Fruit fly (Drosophila melanogaster) whole organism, embryonic: ENCODE results near the gene numb.

ENCODE experiments used
- Aef1 ChIP-seq: fragments of 200-800 bp; sonication (Bioruptor generic); IDR thresholded peaks from 3 replicates; pipeline ENCODE4 v1.3.6; 2022; ENCODE audit warnings: missing biosample characterization, missing genetic modification characterization
- Atf-2 ChIP-seq: fragments of 200-800 bp; sonication (Bioruptor generic); optimal IDR thresholded peaks from 2 replicates; lab custom pipeline; 2016; ENCODE audit warnings: missing biosample characterization, missing genetic modification characterization
- Awh ChIP-seq: fragments of 200-800 bp; sonication (Bioruptor generic); IDR thresholded peaks from 2 replicates; pipeline ENCODE4, ENCODE4 v1.3.6; 2022; ENCODE audit warnings: missing biosample characterization, missing genetic modification characterization
- C15 ChIP-seq: fragments of 200-800 bp; sonication (Bioruptor generic); IDR thresholded peaks from 3 replicates; pipeline ENCODE4 v1.3.6; 2022; ENCODE audit warnings: missing biosample characterization, missing genetic modification characterization
- CG10366 ChIP-seq: fragments of 200-800 bp; sonication (Bioruptor generic); IDR thresholded peaks from 2 replicates; pipeline ENCODE4 v1.3.6; 2022; ENCODE audit warnings: missing biosample characterization, missing genetic modification characterization
- CG10462 ChIP-seq: fragments of 200-800 bp; sonication (Bioruptor generic); optimal IDR thresholded peaks from 2 replicates; lab custom pipeline; 2016; ENCODE audit warnings: missing biosample characterization, missing genetic modification characterization
- CG10543 ChIP-seq: fragments of 200-800 bp; sonication (Bioruptor generic); optimal IDR thresholded peaks from 3 replicates; lab custom pipeline; 2017; ENCODE audit warnings: missing biosample characterization, mild to moderate bottlenecking, missing genetic modification characterization, moderate library complexity
- CG11560 ChIP-seq: fragments of 200-800 bp; sonication (Bioruptor generic); IDR thresholded peaks from 3 replicates; pipeline ENCODE4 v1.3.6; 2022; ENCODE audit warnings: missing biosample characterization, missing genetic modification characterization
- CG12236 ChIP-seq: fragments of 200-800 bp; sonication (Bioruptor generic); optimal IDR thresholded peaks from 2 replicates; lab custom pipeline; 2016; ENCODE audit warnings: missing biosample characterization, missing genetic modification characterization
- CG15601 ChIP-seq: fragments of 200-800 bp; sonication (Bioruptor generic); optimal IDR thresholded peaks from 3 replicates; lab custom pipeline; 2019; ENCODE audit warnings: missing biosample characterization, mild to moderate bottlenecking, missing genetic modification characterization, moderate library complexity
- CG1602 ChIP-seq: fragments of 200-800 bp; sonication (Bioruptor generic); optimal IDR thresholded peaks from 3 replicates; lab custom pipeline; 2016; ENCODE audit warnings: missing biosample characterization, missing genetic modification characterization
- CG17829 ChIP-seq: fragments of 200-800 bp; optimal IDR thresholded peaks from 2 replicates; lab custom pipeline; 2019; ENCODE audit warnings: missing biosample characterization, mild to moderate bottlenecking, missing genetic modification characterization, moderate library complexity
- CG1792 ChIP-seq: fragments of 200-800 bp; sonication (Bioruptor generic); optimal IDR thresholded peaks from 2 replicates; lab custom pipeline; 2016; ENCODE audit warnings: missing biosample characterization, missing genetic modification characterization
- CG2129 ChIP-seq: fragments of 200-800 bp; sonication (Bioruptor generic); IDR thresholded peaks from 2 replicates; pipeline ENCODE4 v1.3.6; 2022; ENCODE audit warnings: missing biosample characterization, missing genetic modification characterization; ENCODE audit not compliant: partially characterized antibody
- CG2712 ChIP-seq: fragments of 200-800 bp; optimal IDR thresholded peaks from 3 replicates; lab custom pipeline; 2019; ENCODE audit warnings: missing biosample characterization, mild to moderate bottlenecking, missing genetic modification characterization, moderate library complexity
- CG4282 ChIP-seq: fragments of 200-800 bp; sonication (Bioruptor generic); optimal IDR thresholded peaks from 2 replicates; lab custom pipeline; 2016; ENCODE audit warnings: missing biosample characterization, missing genetic modification characterization
- CG4707 ChIP-seq: fragments of 200-800 bp; sonication (Bioruptor generic); optimal IDR thresholded peaks from 2 replicates; lab custom pipeline; 2018; ENCODE audit warnings: missing biosample characterization, mild to moderate bottlenecking, missing genetic modification characterization, moderate library complexity
- CG4820 ChIP-seq: fragments of 200-800 bp; sonication (Bioruptor generic); optimal IDR thresholded peaks from 3 replicates; lab custom pipeline; 2016; ENCODE audit warnings: missing biosample characterization, missing genetic modification characterization
- CG7556 ChIP-seq: fragments of 200-800 bp; sonication (Bioruptor generic); optimal IDR thresholded peaks from 2 replicates; lab custom pipeline; 2017; ENCODE audit warnings: missing biosample characterization, mild to moderate bottlenecking, missing genetic modification characterization
- CG9817 ChIP-seq: fragments of 200-800 bp; sonication (Bioruptor generic); optimal IDR thresholded peaks from 2 replicates; lab custom pipeline; 2018; ENCODE audit warnings: missing biosample characterization, mild to moderate bottlenecking, missing genetic modification characterization, moderate library complexity
- CG9932 ChIP-seq: fragments of 200-800 bp; sonication (Bioruptor generic); IDR thresholded peaks from 2 replicates; pipeline ENCODE4 v1.3.6; 2022; ENCODE audit warnings: missing biosample characterization, missing genetic modification characterization
- D19A ChIP-seq: fragments of 200-800 bp; optimal IDR thresholded peaks from 3 replicates; lab custom pipeline; 2019; ENCODE audit warnings: missing biosample characterization, mild to moderate bottlenecking, missing genetic modification characterization, moderate library complexity
- Dip3 ChIP-seq: fragments of 200-800 bp; sonication (Bioruptor generic); optimal IDR thresholded peaks from 3 replicates; lab custom pipeline; 2016; ENCODE audit warnings: missing biosample characterization, missing genetic modification characterization
- Elba2 ChIP-seq: fragments of 200-800 bp; sonication (Bioruptor generic); optimal IDR thresholded peaks from 3 replicates; lab custom pipeline; 2016; ENCODE audit warnings: missing biosample characterization, missing genetic modification characterization
- Hey ChIP-seq: fragments of 200-800 bp; sonication (Bioruptor generic); optimal IDR thresholded peaks from 3 replicates; lab custom pipeline; 2018; ENCODE audit warnings: missing biosample characterization, mild to moderate bottlenecking, missing genetic modification characterization
- Hsf ChIP-seq: fragments of 200-800 bp; sonication (Bioruptor generic); optimal IDR thresholded peaks from 3 replicates; lab custom pipeline; 2016; ENCODE audit warnings: missing biosample characterization, missing genetic modification characterization
- Lhr ChIP-seq: fragments of 200-800 bp; sonication (Bioruptor generic); optimal IDR thresholded peaks from 3 replicates; lab custom pipeline; 2017; ENCODE audit warnings: mild to moderate bottlenecking, missing biosample characterization, missing genetic modification reagents, missing genetic modification characterization
- Lpt ChIP-seq: fragments of >200 bp; optimal IDR thresholded peaks from 2 replicates; lab custom pipeline; 2018; ENCODE audit warnings: missing biosample characterization, missing genetic modification characterization
- NC2α ChIP-seq: fragments of 200-800 bp; sonication (Bioruptor generic); optimal IDR thresholded peaks from 2 replicates; lab custom pipeline; 2016; ENCODE audit warnings: missing biosample characterization, missing genetic modification characterization
- TFAM ChIP-seq: fragments of 200-800 bp; sonication (Bioruptor generic); optimal IDR thresholded peaks from 2 replicates; lab custom pipeline; 2017; ENCODE audit warnings: missing biosample characterization, missing genetic modification characterization, inconsistent platforms
- Tbp ChIP-seq: fragments of >200 bp; optimal IDR thresholded peaks from 2 replicates; lab custom pipeline; 2018; ENCODE audit warnings: missing biosample characterization, missing genetic modification characterization
- Vsx1 ChIP-seq: fragments of 200-800 bp; sonication (Bioruptor generic); optimal IDR thresholded peaks from 2 replicates; lab custom pipeline; 2017; ENCODE audit warnings: missing biosample characterization, mild to moderate bottlenecking, missing genetic modification characterization, missing genetic modification reagents
- al ChIP-seq: fragments of 200-800 bp; sonication (Bioruptor generic); IDR thresholded peaks from 2 replicates; pipeline ENCODE4 v1.3.6; 2022; ENCODE audit warnings: missing biosample characterization, missing genetic modification characterization
- ara ChIP-seq: fragments of 200-800 bp; sonication (Bioruptor generic); IDR thresholded peaks from 2 replicates; pipeline ENCODE4 v1.3.6; 2022; ENCODE audit warnings: missing biosample characterization, missing genetic modification characterization
- bowl ChIP-seq: fragments of 200-800 bp; sonication (Bioruptor generic); IDR thresholded peaks from 2 replicates; pipeline ENCODE4 v1.3.6; 2022; ENCODE audit warnings: missing biosample characterization, missing genetic modification characterization
- crol ChIP-seq: fragments of 200-800 bp; sonication (Bioruptor generic); IDR thresholded peaks from 2 replicates; pipeline ENCODE4 v1.3.6; 2022; ENCODE audit warnings: missing biosample characterization, missing genetic modification characterization
- en ChIP-seq: fragments of 200-800 bp; sonication (Bioruptor generic); optimal IDR thresholded peaks from 2 replicates; lab custom pipeline; 2016; ENCODE audit warnings: missing biosample characterization, missing genetic modification characterization
- esg ChIP-seq: fragments of 200-800 bp; sonication (Bioruptor generic); conservative IDR thresholded peaks from 2 replicates; pipeline ENCODE4 v1.3.6; 2022; ENCODE audit warnings: missing biosample characterization, missing genetic modification characterization
- fd96Cb ChIP-seq: fragments of 200-800 bp; sonication (Bioruptor generic); optimal IDR thresholded peaks from 2 replicates; lab custom pipeline; 2018; ENCODE audit warnings: missing biosample characterization, mild to moderate bottlenecking, missing genetic modification characterization, moderate library complexity
- gce ChIP-seq: fragments of 200-800 bp; sonication (Bioruptor generic); IDR thresholded peaks from 3 replicates; pipeline ENCODE4 v1.3.6; 2022; ENCODE audit warnings: missing biosample characterization, missing genetic modification characterization
- gsb-n ChIP-seq: fragments of 200-800 bp; sonication (Bioruptor generic); optimal IDR thresholded peaks from 3 replicates; lab custom pipeline; 2018; ENCODE audit warnings: missing biosample characterization, mild to moderate bottlenecking, missing genetic modification characterization
- kni ChIP-seq: fragments of 200-800 bp; sonication (Bioruptor generic); optimal IDR thresholded peaks from 3 replicates; lab custom pipeline; 2017; ENCODE audit warnings: mild to moderate bottlenecking, missing biosample characterization, missing genetic modification reagents, missing genetic modification characterization
- knrl ChIP-seq: fragments of 200-800 bp; sonication (Bioruptor generic); IDR thresholded peaks from 3 replicates; pipeline ENCODE4 v1.3.6; 2022; ENCODE audit warnings: missing biosample characterization, missing genetic modification characterization; ENCODE audit not compliant: partially characterized antibody
- lov ChIP-seq, 2 experiments: fragments of 200-800 bp in 1 of 2; fragments of >200 bp in 1 of 2; sonication (Bioruptor generic) in 1 of 2; IDR thresholded peaks in 1 of 2; optimal IDR thresholded peaks in 1 of 2; 2 replicates in 1 of 2; 3 replicates in 1 of 2; pipeline versions ENCODE4 v1.3.6 to Lab custom; 2017 to 2022; ENCODE audit warnings: missing biosample characterization in 1 of 2, missing genetic modification characterization in 1 of 2
- mld ChIP-seq: fragments of 200-800 bp; sonication (Bioruptor generic); IDR thresholded peaks from 3 replicates; pipeline ENCODE4 v1.3.6; 2022; ENCODE audit warnings: missing biosample characterization, missing genetic modification characterization; ENCODE audit not compliant: partially characterized antibody
- peb ChIP-seq: fragments of 200-800 bp; sonication (Bioruptor generic); IDR thresholded peaks from 2 replicates; pipeline ENCODE4 v1.3.6; 2022; ENCODE audit warnings: missing biosample characterization, missing genetic modification characterization
- tin ChIP-seq: fragments of 200-800 bp; sonication (Bioruptor generic); optimal IDR thresholded peaks from 3 replicates; lab custom pipeline; 2016; ENCODE audit warnings: missing biosample characterization, missing genetic modification characterization
- tll ChIP-seq, 2 experiments: fragments of 200-800 bp in 1 of 2; fragments of >200 bp in 1 of 2; sonication (Bioruptor generic) in 1 of 2; optimal IDR thresholded peaks; 2 replicates each; lab custom pipeline; 2017 to 2019; ENCODE audit warnings: missing biosample characterization in 2 of 2, missing genetic modification characterization in 2 of 2, mild to moderate bottlenecking in 1 of 2, moderate library complexity in 1 of 2
- ttk ChIP-seq: fragments of 200-800 bp; sonication (Bioruptor generic); IDR thresholded peaks from 2 replicates; pipeline ENCODE4 v2.1.2; 2022; ENCODE audit warnings: missing biosample characterization, missing genetic modification characterization

numb gene

dm6 chr2L:9449257-9449972 lies 12.1 kb downstream of the numb start (continued):
- TF ChIP-seq Tbp (GFP tag; lab: Kevin White, UChicago): no peak
- TF ChIP-seq Dip3 (GFP tag; lab: Kevin White, UChicago): peak; percentile 87
- TF ChIP-seq gce (GFP tag; lab: Robert Waterston, UW): peak; percentile 78
- peak; percentile 92 for TF ChIP-seq Vsx1 (GFP tag; lab: Kevin White, UChicago)
- TF ChIP-seq gsb-n (tag; lab: Kevin White, UChicago): peak; percentile 94
- peak; percentile 98 for TF ChIP-seq CG17829 (tag; lab: Kevin White, UChicago)
- peak; percentile 87 for TF ChIP-seq Elba2 (GFP tag; lab: Kevin White, UChicago)
- peak; percentile 94 for TF ChIP-seq Awh (GFP tag; lab: Robert Waterston, UW)
- TF ChIP-seq D19A (tag; lab: Kevin White, UChicago): peak; percentile 93
- TF ChIP-seq crol (GFP tag; lab: Robert Waterston, UW): peak; percentile 42; the same call in 1 of the 2 replicates
- peak; percentile 85 for TF ChIP-seq CG4282
- TF ChIP-seq CG9932 (GFP tag; lab: Robert Waterston, UW): peak; percentile 96
- TF ChIP-seq knrl (GFP tag; lab: Robert Waterston, UW): no peak
- TF ChIP-seq Lhr: peak; percentile 88
- TF ChIP-seq tin: peak; percentile 97
- TF ChIP-seq CG7556 (GFP tag; lab: Kevin White, UChicago): peak; percentile 97
- TF ChIP-seq CG10366 (GFP tag; lab: Robert Waterston, UW): peak; percentile 98
- no peak for TF ChIP-seq Lpt (GFP tag; lab: Kevin White, UChicago)
- TF ChIP-seq CG4820 (GFP tag; lab: Kevin White, UChicago): peak; percentile 95
- peak; percentile 94 for TF ChIP-seq CG15601 (tag; lab: Kevin White, UChicago)
- TF ChIP-seq kni (GFP tag; lab: Kevin White, UChicago): peak; percentile 94
- peak; percentile 86 for TF ChIP-seq CG11560 (tag; lab: Robert Waterston, UW)
- peak; percentile 60 for TF ChIP-seq CG1792 (GFP tag; lab: Kevin White, UChicago)
- TF ChIP-seq CG12236 (GFP tag; lab: Kevin White, UChicago): peak; percentile 72
- TF ChIP-seq bowl (GFP tag; lab: Robert Waterston, UW): peak; percentile 88
- peak; percentile 72 for TF ChIP-seq Hey (tag; lab: Kevin White, UChicago)
- TF ChIP-seq TFAM (GFP tag; lab: Kevin White, UChicago): peak; percentile 76
- peak; percentile 93 for TF ChIP-seq ttk (GFP tag; lab: Robert Waterston, UW)
- TF ChIP-seq CG4707 (GFP tag; lab: Kevin White, UChicago): peak; percentile 94
- no peak for TF ChIP-seq mld
- TF ChIP-seq CG2129: no peak
- peak; percentile 97 for TF ChIP-seq CG10543
- TF ChIP-seq CG2712 (tag; lab: Kevin White, UChicago): peak; percentile 98
- peak; percentile 90 for TF ChIP-seq Atf-2 (GFP tag; lab: Kevin White, UChicago)
- TF ChIP-seq al (GFP tag; lab: Robert Waterston, UW): peak; percentile 94
- peak; percentile 90 for TF ChIP-seq C15 (GFP tag; lab: Robert Waterston, UW)
- TF ChIP-seq CG1602: peak; percentile 95
- TF ChIP-seq tll (GFP tag; optimal IDR thresholded peaks at IDR 0.05; lab: Kevin White, UChicago): peak; percentile 53 to 77
- TF ChIP-seq lov (optimal IDR thresholded peaks at IDR 0.05; lab: Kevin White, UChicago): no peak
- TF ChIP-seq lov (GFP tag; IDR thresholded peaks at IDR 0.05; lab: Robert Waterston, UW): peak; percentile 88
- TF ChIP-seq CG10462 (GFP tag; lab: Kevin White, UChicago): peak; percentile 91
- peak; percentile 94 for TF ChIP-seq peb
- peak; percentile 97 for TF ChIP-seq fd96Cb (tag; lab: Kevin White, UChicago)
- TF ChIP-seq NC2α (GFP tag; lab: Kevin White, UChicago): peak; percentile 59
- TF ChIP-seq en (GFP tag; lab: Kevin White, UChicago): peak; percentile 50
- TF ChIP-seq Aef1 (GFP tag; lab: Robert Waterston, UW): peak; percentile 91
- peak; percentile 95 for TF ChIP-seq esg (GFP tag; lab: Robert Waterston, UW)
- TF ChIP-seq ara (GFP tag; lab: Robert Waterston, UW): peak; percentile 95
- peak; percentile 92 for TF ChIP-seq CG9817 (tag; lab: Kevin White, UChicago)
- TF ChIP-seq Hsf: peak; percentile 90
